Fruit fly (Drosophila melanogaster) whole organism, embryonic: Measurements from ENCODE around the gene SREBP.

ENCODE experiments used
- Aef1 ChIP-seq: fragments of 200-800 bp; sonication (Bioruptor generic); IDR thresholded peaks from 3 replicates; pipeline ENCODE4 v1.3.6; 2022; ENCODE audit warnings: missing biosample characterization, missing genetic modification characterization
- CG11247 ChIP-seq: fragments of 200-800 bp; sonication (Bioruptor generic); IDR thresholded peaks from 2 replicates; pipeline ENCODE4 v1.3.6; 2022; ENCODE audit warnings: missing biosample characterization, missing genetic modification characterization
- CG11695 ChIP-seq: fragments of 200-800 bp; sonication (Bioruptor generic); IDR thresholded peaks from 3 replicates; pipeline ENCODE4 v1.3.6; 2022; ENCODE audit warnings: missing biosample characterization, missing genetic modification characterization
- CG12104 ChIP-seq: fragments of 200-800 bp; sonication (Bioruptor generic); optimal IDR thresholded peaks from 3 replicates; lab custom pipeline; 2016; ENCODE audit warnings: missing biosample characterization, missing genetic modification characterization
- CG13894 ChIP-seq: fragments of 200-800 bp; sonication (Bioruptor generic); optimal IDR thresholded peaks from 3 replicates; lab custom pipeline; 2018; ENCODE audit warnings: missing biosample characterization, mild to moderate bottlenecking, missing genetic modification characterization, moderate library complexity
- CG15269 ChIP-seq: fragments of 200-800 bp; sonication (Bioruptor generic); optimal IDR thresholded peaks from 2 replicates; lab custom pipeline; 2018; ENCODE audit warnings: missing biosample characterization, mild to moderate bottlenecking, missing genetic modification characterization, moderate library complexity
- CG16815 ChIP-seq: fragments of 200-800 bp; sonication (Bioruptor generic); optimal IDR thresholded peaks from 3 replicates; lab custom pipeline; 2017; ENCODE audit warnings: missing biosample characterization, mild to moderate bottlenecking, missing genetic modification characterization
- CG17361 ChIP-seq: fragments of 200-800 bp; sonication (Bioruptor generic); IDR thresholded peaks from 3 replicates; pipeline ENCODE4 v1.3.6; 2022; ENCODE audit warnings: missing biosample characterization, missing genetic modification characterization
- CG18011 ChIP-seq: fragments of 200-800 bp; sonication (Bioruptor generic); optimal IDR thresholded peaks from 2 replicates; lab custom pipeline; 2017; ENCODE audit warnings: missing biosample characterization, missing genetic modification characterization, mild to moderate bottlenecking, moderate library complexity, missing genotype
- CG2678 ChIP-seq: fragments of 200-800 bp; sonication (Bioruptor generic); optimal IDR thresholded peaks from 3 replicates; lab custom pipeline; 2019; ENCODE audit warnings: missing biosample characterization, mild to moderate bottlenecking, missing genetic modification characterization, moderate library complexity
- CG2889 ChIP-seq: fragments of 200-800 bp; sonication (Bioruptor generic); IDR thresholded peaks from 3 replicates; pipeline ENCODE4 v1.3.6; 2022; ENCODE audit warnings: missing biosample characterization, missing genetic modification characterization
- CG3065 ChIP-seq: fragments of 200-800 bp; sonication (Bioruptor generic); optimal IDR thresholded peaks from 2 replicates; lab custom pipeline; 2016; ENCODE audit warnings: missing biosample characterization, missing genetic modification characterization
- CG32772 ChIP-seq: fragments of 200-800 bp; sonication (Bioruptor generic); IDR thresholded peaks from 2 replicates; pipeline ENCODE4 v1.3.6; 2022; ENCODE audit warnings: missing biosample characterization, missing genetic modification characterization
- CG3847 ChIP-seq: fragments of 200-800 bp; sonication (Bioruptor generic); IDR thresholded peaks from 2 replicates; pipeline ENCODE4 v1.3.6; 2022; ENCODE audit warnings: missing biosample characterization, missing genetic modification characterization
- CG4854 ChIP-seq: fragments of 200-800 bp; sonication (Bioruptor generic); optimal IDR thresholded peaks from 2 replicates; lab custom pipeline; 2016; ENCODE audit warnings: missing biosample characterization, missing genetic modification characterization, inconsistent platforms
- CG9215 ChIP-seq: fragments of 200-800 bp; sonication (Bioruptor generic); IDR thresholded peaks from 2 replicates; pipeline ENCODE4 v1.3.6; 2022; ENCODE audit warnings: missing biosample characterization, missing genetic modification characterization
- CG9437 ChIP-seq: fragments of 200-800 bp; sonication (Bioruptor generic); optimal IDR thresholded peaks from 2 replicates; lab custom pipeline; 2018; ENCODE audit warnings: missing biosample characterization, mild to moderate bottlenecking, missing genetic modification characterization
- CHES-1-like ChIP-seq: fragments of 200-800 bp; sonication (Bioruptor generic); optimal IDR thresholded peaks from 2 replicates; lab custom pipeline; 2016; ENCODE audit warnings: missing biosample characterization, missing genetic modification characterization
- D ChIP-seq, 2 experiments: fragments of 200-800 bp in 1 of 2; fragments of >200 bp in 1 of 2; sonication (Bioruptor generic) in 1 of 2; optimal IDR thresholded peaks; 2 replicates in 1 of 2; 3 replicates in 1 of 2; lab custom pipeline; 2017; ENCODE audit warnings: mild to moderate bottlenecking in 1 of 2, missing biosample characterization in 1 of 2, missing genetic modification characterization in 1 of 2, missing genetic modification reagents in 1 of 2
- Dfd ChIP-seq, 2 experiments: fragments of >200 bp; optimal IDR thresholded peaks; 2 replicates each; lab custom pipeline; 2017; ENCODE audit warnings: missing biosample characterization in 2 of 2, missing genetic modification characterization in 2 of 2
- H15 ChIP-seq: fragments of 200-800 bp; sonication (Bioruptor generic); IDR thresholded peaks from 3 replicates; pipeline ENCODE4 v1.3.6; 2022; ENCODE audit warnings: missing biosample characterization, missing genetic modification characterization
- HLH3B ChIP-seq: fragments of 200-800 bp; sonication (Bioruptor generic); IDR thresholded peaks from 2 replicates; pipeline ENCODE4 v1.3.6; 2022; ENCODE audit warnings: missing biosample characterization, missing genetic modification characterization
- Med ChIP-seq: fragments of 200-800 bp; sonication (Bioruptor generic); peaks from one replicate; lab custom pipeline; 2016; ENCODE audit warnings: missing biosample characterization, missing genetic modification characterization, mild to moderate bottlenecking, inconsistent platforms, moderate library complexity
- Mrtf ChIP-seq: fragments of 200-800 bp; sonication (Bioruptor generic); IDR thresholded peaks from 3 replicates; pipeline ENCODE4 v1.3.6; 2022; ENCODE audit warnings: missing biosample characterization, missing genetic modification characterization
- NfI ChIP-seq: fragments of 200-800 bp; sonication (Bioruptor generic); optimal IDR thresholded peaks from 3 replicates; lab custom pipeline; 2018; ENCODE audit warnings: missing biosample characterization, mild to moderate bottlenecking, missing genetic modification characterization, moderate library complexity
- Oaz ChIP-seq: fragments of 200-800 bp; sonication (Bioruptor generic); IDR thresholded peaks from 2 replicates; pipeline ENCODE4 v1.3.6; 2022; ENCODE audit warnings: missing biosample characterization, missing genetic modification characterization
- Oli ChIP-seq: fragments of 200-800 bp; sonication (Bioruptor generic); optimal IDR thresholded peaks from 2 replicates; lab custom pipeline; 2018; ENCODE audit warnings: missing biosample characterization, mild to moderate bottlenecking, missing genetic modification characterization, moderate library complexity
- Sin3A ChIP-seq: fragments of >200 bp; optimal IDR thresholded peaks from 2 replicates; lab custom pipeline; 2018
- Sox102F ChIP-seq: fragments of 200-800 bp; sonication (Bioruptor generic); optimal IDR thresholded peaks from 2 replicates; lab custom pipeline; 2018; ENCODE audit warnings: missing biosample characterization, mild to moderate bottlenecking, missing genetic modification characterization, moderate library complexity
- Vsx1 ChIP-seq: fragments of 200-800 bp; sonication (Bioruptor generic); optimal IDR thresholded peaks from 2 replicates; lab custom pipeline; 2017; ENCODE audit warnings: missing biosample characterization, mild to moderate bottlenecking, missing genetic modification characterization, missing genetic modification reagents
- ab ChIP-seq: fragments of 200-800 bp; sonication (Bioruptor generic); optimal IDR thresholded peaks from 2 replicates; lab custom pipeline; 2016; ENCODE audit warnings: missing biosample characterization, missing genetic modification characterization
- ap ChIP-seq: fragments of 200-800 bp; sonication (Bioruptor generic); IDR thresholded peaks from 2 replicates; pipeline ENCODE4 v1.3.6; 2022; ENCODE audit warnings: missing biosample characterization, missing genetic modification characterization
- croc ChIP-seq: fragments of 200-800 bp; sonication (Bioruptor generic); conservative IDR thresholded peaks from 3 replicates; pipeline ENCODE4 v1.3.6; 2022; ENCODE audit warnings: missing biosample characterization, missing genetic modification characterization
- dysf ChIP-seq: fragments of 200-800 bp; sonication (Bioruptor generic); IDR thresholded peaks from 3 replicates; pipeline ENCODE4 v1.3.6; 2022; ENCODE audit warnings: missing biosample characterization, missing genetic modification characterization
- exex ChIP-seq: fragments of 200-800 bp; sonication (Bioruptor generic); optimal IDR thresholded peaks from 4 replicates; lab custom pipeline; 2018; ENCODE audit warnings: missing biosample characterization, mild to moderate bottlenecking, missing genetic modification characterization, moderate library complexity
- pfk ChIP-seq: fragments of 200-800 bp; sonication (Bioruptor generic); optimal IDR thresholded peaks from 2 replicates; lab custom pipeline; 2018; ENCODE audit warnings: missing biosample characterization, mild to moderate bottlenecking, missing genetic modification characterization, moderate library complexity
- prd ChIP-seq, 3 experiments: fragments of >200 bp in 2 of 3; fragments of 200-800 bp in 1 of 3; sonication (Bioruptor generic) in 1 of 3; optimal IDR thresholded peaks in 2 of 3; IDR thresholded peaks in 1 of 3; 2 replicates in 2 of 3; 3 replicates in 1 of 3; pipeline versions ENCODE4 v1.3.6 to Lab custom; 2017 to 2022; ENCODE audit warnings: missing biosample characterization in 1 of 3, missing genetic modification characterization in 1 of 3
- pum ChIP-seq: fragments of 200-800 bp; sonication (Bioruptor generic); optimal IDR thresholded peaks from 2 replicates; lab custom pipeline; 2016; ENCODE audit warnings: missing biosample characterization, missing genetic modification characterization
- sc ChIP-seq, 3 experiments: fragments of >200 bp in 2 of 3; fragments of 200-800 bp in 1 of 3; sonication (Bioruptor generic) in 1 of 3; optimal IDR thresholded peaks; 2 replicates in 2 of 3; 3 replicates in 1 of 3; lab custom pipeline; 2017; ENCODE audit warnings: mild to moderate bottlenecking in 1 of 3, missing biosample characterization in 1 of 3, missing genetic modification characterization in 1 of 3, missing genetic modification reagents in 1 of 3
- sd ChIP-seq: fragments of 200-800 bp; sonication (Bioruptor generic); optimal IDR thresholded peaks from 3 replicates; lab custom pipeline; 2018; ENCODE audit warnings: missing biosample characterization, mild to moderate bottlenecking, missing genetic modification characterization, moderate library complexity
- sim ChIP-seq: fragments of 200-800 bp; sonication (Bioruptor generic); IDR thresholded peaks from 2 replicates; pipeline ENCODE4 v1.3.6; 2022; ENCODE audit warnings: missing biosample characterization, missing genetic modification characterization
- sima ChIP-seq: fragments of 200-800 bp; sonication (Bioruptor generic); optimal IDR thresholded peaks from 2 replicates; lab custom pipeline; 2016; ENCODE audit warnings: missing biosample characterization, missing genetic modification characterization
- sob ChIP-seq: fragments of 200-800 bp; sonication (Bioruptor generic); IDR thresholded peaks from 2 replicates; pipeline ENCODE4 v1.3.6; 2022; ENCODE audit warnings: missing biosample characterization, missing genetic modification characterization
- sug ChIP-seq: fragments of 200-800 bp; optimal IDR thresholded peaks from 2 replicates; lab custom pipeline; 2019; ENCODE audit warnings: missing biosample characterization, mild to moderate bottlenecking, missing genetic modification characterization, moderate library complexity
- trh ChIP-seq: fragments of 200-800 bp; sonication (Bioruptor generic); optimal IDR thresholded peaks from 2 replicates; lab custom pipeline; 2016; ENCODE audit warnings: missing biosample characterization, missing genetic modification characterization

SREBP gene

dm6 chr3L:19787632-19788031 is 6.1 kb upstream of the SREBP start (continued):
- TF ChIP-seq sug (tag; lab: Kevin White, UChicago) = peak; percentile 70
- TF ChIP-seq HLH3B = no peak
- peak; percentile 71 for TF ChIP-seq Med
- TF ChIP-seq Oaz = no peak
- TF ChIP-seq CG11695 (GFP tag; lab: Robert Waterston, UW) = no peak
- peak; percentile 68 for TF ChIP-seq CG13894 (tag; lab: Kevin White, UChicago)
- TF ChIP-seq, all 482 proteins: peak for 16

- no peak for TF ChIP-seq dysf (GFP tag; lab: Robert Waterston, UW)
- TF ChIP-seq CG9215 (GFP tag; lab: Robert Waterston, UW) = no peak
- TF ChIP-seq sd (tag; lab: Kevin White, UChicago) = peak; percentile 68
- TF ChIP-seq CG18011 (GFP tag; lab: Kevin White, UChicago) = no peak
- TF ChIP-seq exex (tag; lab: Kevin White, UChicago) = peak; percentile 31
- no peak for TF ChIP-seq trh (GFP tag; lab: Kevin White, UChicago)
- no peak for TF ChIP-seq prd (optimal IDR thresholded peaks at IDR 0.05; lab: Kevin White, UChicago)
- no peak for TF ChIP-seq prd (GFP tag; IDR thresholded peaks at IDR 0.05; lab: Robert Waterston, UW)
- TF ChIP-seq Oli (tag; lab: Kevin White, UChicago) = no peak
These were observed 3.2 kb upstream of the SREBP start for dm6 chr3L:19790564-19790928.

dm6 chr3L:19790929-19791687 is 2.6 kb upstream of the SREBP start:
- no peak for TF ChIP-seq sim (GFP tag; lab: Robert Waterston, UW)
- TF ChIP-seq CG32772 (GFP tag; lab: Robert Waterston, UW) = no peak
- TF ChIP-seq CG2678 (tag; lab: Kevin White, UChicago) = peak; percentile 77
- no peak for TF ChIP-seq ap
- peak; percentile 33; the same call in 1 of the 3 replicates for TF ChIP-seq Aef1
- TF ChIP-seq pum (GFP tag; lab: Kevin White, UChicago) = peak; percentile 46
- peak in 1 of 2 experiments; percentile 61 for TF ChIP-seq Dfd (GFP tag; optimal IDR thresholded peaks at IDR 0.05; lab: Kevin White, UChicago)
- no peak for TF ChIP-seq CG2889 (GFP tag; lab: Robert Waterston, UW)
- TF ChIP-seq sima (GFP tag; lab: Kevin White, UChicago) = no peak
- TF ChIP-seq CG3065 = no peak
- TF ChIP-seq CG16815 (GFP tag; lab: Kevin White, UChicago) = peak; percentile 71
- no peak for TF ChIP-seq pfk (GFP tag; lab: Kevin White, UChicago)
- no peak for TF ChIP-seq Vsx1
- peak; percentile 33; the same call in 1 of the 2 replicates for TF ChIP-seq sob (GFP tag; lab: Robert Waterston, UW)
- TF ChIP-seq D (optimal IDR thresholded peaks at IDR 0.05; lab: Kevin White, UChicago) = no peak
- TF ChIP-seq D (GFP tag; optimal IDR thresholded peaks at IDR 0.05; lab: Kevin White, UChicago) = peak; percentile 66
- peak; percentile 70 for TF ChIP-seq NfI (GFP tag; lab: Kevin White, UChicago)
- TF ChIP-seq CG4854 (GFP tag; lab: Kevin White, UChicago) = no peak
- no peak for TF ChIP-seq Mrtf (GFP tag; lab: Robert Waterston, UW)
- peak; percentile 37; the same call in 2 of the 3 replicates for TF ChIP-seq croc
- TF ChIP-seq Oaz = no peak
- TF ChIP-seq ab (GFP tag; lab: Kevin White, UChicago) = peak; percentile 15
- TF ChIP-seq CHES-1-like (GFP tag; lab: Kevin White, UChicago) = peak; percentile 60
- TF ChIP-seq Sin3A (lab: Kevin White, UChicago) = no peak
- peak; percentile 47 for TF ChIP-seq CG3847 (GFP tag; lab: Robert Waterston, UW)
- TF ChIP-seq exex (tag; lab: Kevin White, UChicago) = no peak
- no peak for TF ChIP-seq H15 (GFP tag; lab: Robert Waterston, UW)
- no peak for TF ChIP-seq sc (optimal IDR thresholded peaks at IDR 0.05; lab: Kevin White, UChicago)
- no peak for TF ChIP-seq sc (GFP tag; optimal IDR thresholded peaks at IDR 0.05; lab: Kevin White, UChicago)
- peak; percentile 24; the same call in 1 of the 2 replicates for TF ChIP-seq CG11247 (GFP tag; lab: Robert Waterston, UW)
- TF ChIP-seq Sox102F (GFP tag; lab: Kevin White, UChicago) = peak; percentile 47
- TF ChIP-seq CG9437 (GFP tag; lab: Kevin White, UChicago) = peak; percentile 69
- peak; percentile 48 for TF ChIP-seq CG12104
- TF ChIP-seq CG17361 (GFP tag; lab: Robert Waterston, UW) = peak; percentile 83
- TF ChIP-seq CG15269 (tag; lab: Kevin White, UChicago) = peak; percentile 37
